Worm (Caenorhabditis elegans) whole organism, L2 larva: Measurements from ENCODE around the gene W04G3.7.

ENCODE experiments used
- C34F6.9 ChIP-seq: fragments of 150-350 bp; optimal IDR thresholded peaks from 2 replicates; lab custom pipeline; 2014; ENCODE audit warnings: missing biosample characterization, missing genetic modification characterization
- blmp-1 ChIP-seq: sonication (generic microtip); optimal IDR thresholded peaks from 2 replicates; lab custom pipeline; 2017; ENCODE audit warnings: missing genetic modification characterization, mild to moderate bottlenecking, missing compliant biosample characterization, antibody characterized with exemption, moderate library complexity; ENCODE audit not compliant: insufficient read depth
- dmd-4 ChIP-seq: sonication (generic microtip); optimal IDR thresholded peaks from 2 replicates; lab custom pipeline; 2017; ENCODE audit warnings: missing biosample characterization, missing genetic modification characterization
- nhr-11 ChIP-seq: fragments of 150-350 bp; optimal IDR thresholded peaks from 2 replicates; lab custom pipeline; 2014; ENCODE audit warnings: missing biosample characterization, missing genetic modification characterization
- sma-3 ChIP-seq: sonication (generic microtip); optimal IDR thresholded peaks from 2 replicates; lab custom pipeline; 2016; ENCODE audit warnings: missing genetic modification reagents, missing genetic modification characterization, missing compliant biosample characterization

ce11 chrX:11126259-11126658 lies 41.2 kb upstream of the W04G3.7 start:
- TF ChIP-seq nhr-11 (no peak), blmp-1 (tag; lab: Kevin White, UChicago) (no peak), C34F6.9 (no peak), dmd-4 (no peak), sma-3 (GFP tag; lab: Kevin White, UChicago) (no peak)
